Worm (Caenorhabditis elegans): ENCODE measurements around the gene sorb-1.

Gene sorb-1

ce11 chrIV:13716735-13717134, 33.4 kb upstream of the sorb-1 start:
- peak; percentile 97 for TF ChIP-seq unc-55 (GFP tag; optimal IDR thresholded peaks at IDR 0.05)
- no peak for TF ChIP-seq rnt-1 (tag; optimal IDR thresholded peaks at IDR 0.05)

- no peak for TF ChIP-seq pha-4 (tag; optimal IDR thresholded peaks at IDR 0.05)
- no peak for TF ChIP-seq ceh-9 (tag; optimal IDR thresholded peaks at IDR 0.05)
- TF ChIP-seq rnt-1 (tag; optimal IDR thresholded peaks at IDR 0.05), result peak; percentile 88
- TF ChIP-seq tbx-2 (tag; optimal IDR thresholded peaks at IDR 0.05), result peak; percentile 18
- no peak for TF ChIP-seq ceh-2 (tag; optimal IDR thresholded peaks at IDR 0.05)
- no peak for TF ChIP-seq fkh-10 (GFP tag; optimal IDR thresholded peaks at IDR 0.05)
- no peak for TF ChIP-seq pag-3 (tag; optimal IDR thresholded peaks at IDR 0.05; ENCODE audit: borderline replicate concordance)
- no peak for TF ChIP-seq pqm-1 (tag; optimal IDR thresholded peaks at IDR 0.05)
- TF ChIP-seq C38D4.7 (GFP tag; optimal IDR thresholded peaks at IDR 0.05), result no peak
- no peak for TF ChIP-seq T23F11.4 (GFP tag; optimal IDR thresholded peaks at IDR 0.05)
- no peak for TF ChIP-seq zip-5 (tag; optimal IDR thresholded peaks at IDR 0.05)
- TF ChIP-seq ceh-6 (GFP tag; optimal IDR thresholded peaks at IDR 0.05), result no peak
- TF ChIP-seq ttx-3 (tag; optimal IDR thresholded peaks at IDR 0.05), result no peak
- no peak for TF ChIP-seq elt-4 (tag; optimal IDR thresholded peaks at IDR 0.05)
- no peak for TF ChIP-seq lin-11 (tag; optimal IDR thresholded peaks at IDR 0.05)
- TF ChIP-seq F13H6.1 (tag; optimal IDR thresholded peaks at IDR 0.05), result no peak
- peak; percentile 98 for TF ChIP-seq unc-55 (GFP tag; optimal IDR thresholded peaks at IDR 0.05)
These were observed 31.2 kb upstream of the sorb-1 start for ce11 chrIV:13718918-13719317.

ce11 chrIV:13721000-13721399, 29.1 kb upstream of the sorb-1 start:
- no peak for TF ChIP-seq pha-2 (tag; optimal IDR thresholded peaks at IDR 0.05)
- peak; percentile 61 for TF ChIP-seq unc-55 (GFP tag; optimal IDR thresholded peaks at IDR 0.05)

ce11 chrIV:13725201-13725600, 24.9 kb upstream of the sorb-1 start:
- TF ChIP-seq madf-2 (tag; optimal IDR thresholded peaks at IDR 0.05) (no peak), fkh-10 (GFP tag; optimal IDR thresholded peaks at IDR 0.05) (no peak), syd-9 (tag; optimal IDR thresholded peaks at IDR 0.05) (no peak), ceh-34 (tag; optimal IDR thresholded peaks at IDR 0.05) (no peak), eyg-1 (tag; optimal IDR thresholded peaks at IDR 0.05) (no peak), C08G9.2 (tag; optimal IDR thresholded peaks at IDR 0.05) (no peak), ama-1 (optimal IDR thresholded peaks at IDR 0.05) (no peak), ceh-30 (tag; optimal IDR thresholded peaks at IDR 0.05) (no peak), sdc-2 (tag; optimal IDR thresholded peaks at IDR 0.05) (no peak), ttx-3 (tag; optimal IDR thresholded peaks at IDR 0.05) (no peak), elt-4 (tag; optimal IDR thresholded peaks at IDR 0.05) (no peak), rnt-1 (tag; optimal IDR thresholded peaks at IDR 0.05) (no peak)

ce11 chrIV:13726630-13727029, 23.5 kb upstream of the sorb-1 start, which contains the start of gene ent-4:
Gene ent-4 (plus strand): TSS chrIV:13726930.
- TF ChIP-seq pag-3 (tag; optimal IDR thresholded peaks at IDR 0.05; ENCODE audit: borderline replicate concordance) (no peak), ceh-34 (tag; optimal IDR thresholded peaks at IDR 0.05) (no peak), dve-1 (tag; optimal IDR thresholded peaks at IDR 0.05) (no peak), C38D4.7 (GFP tag; optimal IDR thresholded peaks at IDR 0.05) (no peak), hlh-6 (tag; optimal IDR thresholded peaks at IDR 0.05) (no peak), ceh-30 (tag; optimal IDR thresholded peaks at IDR 0.05) (no peak), ets-4 (tag; optimal IDR thresholded peaks at IDR 0.05) (no peak), sox-2 (GFP tag; IDR thresholded peaks at IDR 0.05) (no peak), ceh-19 (GFP tag; optimal IDR thresholded peaks at IDR 0.05) (no peak), madf-2 (tag; optimal IDR thresholded peaks at IDR 0.05) (no peak), unc-86 (tag; optimal IDR thresholded peaks at IDR 0.05) (no peak), tbx-7 (tag; optimal IDR thresholded peaks at IDR 0.05) (no peak), Y22D7AL.16 (tag; optimal IDR thresholded peaks at IDR 0.05) (no peak), pax-1 (tag; optimal IDR thresholded peaks at IDR 0.05) (no peak), F13H6.1 (tag; optimal IDR thresholded peaks at IDR 0.05) (no peak), hlh-15 (tag; optimal IDR thresholded peaks at IDR 0.05) (no peak), C08G9.2 (tag; optimal IDR thresholded peaks at IDR 0.05) (no peak), unc-3 (GFP tag; conservative IDR thresholded peaks at IDR 0.05) (no peak), unc-3 (tag; optimal IDR thresholded peaks at IDR 0.05) (no peak), lin-11 (tag; optimal IDR thresholded peaks at IDR 0.05) (no peak), pat-9 (tag; optimal IDR thresholded peaks at IDR 0.05) (no peak)

Data from whole organism, late embryonic.